Worm (Caenorhabditis elegans) whole organism, midembryonic: Measurements from ENCODE around the gene F53B7.4.

Experiments used
- cog-1 ChIP-seq: sonication (generic microtip); optimal IDR thresholded peaks from 2 replicates; lab custom pipeline; 2016; ENCODE audit warnings: missing genetic modification characterization, missing compliant biosample characterization
- klf-2 ChIP-seq: fragments of 200-800 bp; sonication (Bioruptor generic); conservative IDR thresholded peaks from 2 replicates; pipeline ENCODE4 v1.3.6; 2022; ENCODE audit warnings: missing genetic modification reagents, missing genetic modification characterization, missing compliant biosample characterization
- tab-1 ChIP-seq: fragments of 200-800 bp; sonication (Bioruptor generic); IDR thresholded peaks from 2 replicates; pipeline ENCODE4 v1.3.6; 2022; ENCODE audit warnings: missing genetic modification characterization, missing compliant biosample characterization
- ztf-23 ChIP-seq: fragments of 200-800 bp; sonication (Bioruptor generic); IDR thresholded peaks from 2 replicates; pipeline ENCODE4 v1.3.6; 2022; ENCODE audit warnings: missing genetic modification reagents, missing genetic modification characterization, missing compliant biosample characterization

ce11 chrV:10965501-10965900 is 36.8 kb downstream of the F53B7.4 start, which contains the start of the genes ctf-4 and eef-1G:
- TF ChIP-seq klf-2 (GFP tag; lab: Robert Waterston, UW) (no peak), cog-1 (tag; lab: Kevin White, UChicago) (peak; percentile 86), ztf-23 (peak; percentile 100), tab-1 (GFP tag; lab: Robert Waterston, UW) (no peak)
